Worm (Caenorhabditis elegans) whole organism, L4 larva: Measurements from ENCODE around the gene mnk-1.

ENCODE experiments used
- aly-2 ChIP-seq: sonication (generic microtip); optimal IDR thresholded peaks from 2 replicates; lab custom pipeline; 2018; ENCODE audit warnings: missing biosample characterization, missing genetic modification characterization
- jun-1 ChIP-seq: fragments of 150-350 bp; optimal IDR thresholded peaks from 2 replicates; lab custom pipeline; 2014; ENCODE audit warnings: missing biosample characterization, missing genetic modification reagents, missing genetic modification characterization
- madf-9 ChIP-seq: fragments of 200-800 bp; sonication (Bioruptor generic); conservative IDR thresholded peaks from 2 replicates; pipeline ENCODE4 v1.3.6; 2022; ENCODE audit warnings: missing genetic modification reagents, missing genetic modification characterization, missing compliant biosample characterization

- TF ChIP-seq jun-1 (tag; lab: Kevin White, UChicago) (no peak), madf-9 (GFP tag; lab: Robert Waterston, UW) (no peak), aly-2 (tag; lab: Kevin White, UChicago) (no peak)
Measured at ce11 chrII:10558345-10558744, 3.5 kb upstream of the mnk-1 start.
